Worm (Caenorhabditis elegans) whole organism, midembryonic: ENCODE measurements around the gene set-28.

Experiments used
- T22C8.4 ChIP-seq: fragments of 200-800 bp; sonication (Bioruptor generic); IDR thresholded peaks from 2 replicates; pipeline ENCODE4 v1.3.6; 2022; ENCODE audit warnings: missing genetic modification characterization, missing compliant biosample characterization
- cog-1 ChIP-seq: sonication (generic microtip); optimal IDR thresholded peaks from 2 replicates; lab custom pipeline; 2016; ENCODE audit warnings: missing genetic modification characterization, missing compliant biosample characterization
- flt-1 ChIP-seq: fragments of 200-800 bp; sonication (Bioruptor generic); IDR thresholded peaks from 2 replicates; pipeline ENCODE4 v1.3.6; 2022; ENCODE audit warnings: missing genetic modification characterization, missing compliant biosample characterization
- klf-2 ChIP-seq: fragments of 200-800 bp; sonication (Bioruptor generic); conservative IDR thresholded peaks from 2 replicates; pipeline ENCODE4 v1.3.6; 2022; ENCODE audit warnings: missing genetic modification reagents, missing genetic modification characterization, missing compliant biosample characterization
- med-1 ChIP-seq: sonication (generic microtip); optimal IDR thresholded peaks from 2 replicates; lab custom pipeline; 2017; ENCODE audit warnings: missing genetic modification characterization, mild to moderate bottlenecking, missing compliant biosample characterization, antibody characterized with exemption, missing genetic modification reagents; ENCODE audit not compliant: insufficient read depth
- ref-1 ChIP-seq: fragments of 200-800 bp; sonication (Bioruptor generic); conservative IDR thresholded peaks from 2 replicates; pipeline ENCODE4 v1.3.6; 2022; ENCODE audit warnings: missing genetic modification reagents, missing genetic modification characterization, missing compliant biosample characterization
- tab-1 ChIP-seq: fragments of 200-800 bp; sonication (Bioruptor generic); IDR thresholded peaks from 2 replicates; pipeline ENCODE4 v1.3.6; 2022; ENCODE audit warnings: missing genetic modification characterization, missing compliant biosample characterization
- ztf-29 ChIP-seq: fragments of 200-800 bp; sonication (Bioruptor generic); IDR thresholded peaks from 2 replicates; pipeline ENCODE4 v1.3.6; 2022; ENCODE audit warnings: missing genetic modification reagents, missing genetic modification characterization, missing compliant biosample characterization

DNA sequence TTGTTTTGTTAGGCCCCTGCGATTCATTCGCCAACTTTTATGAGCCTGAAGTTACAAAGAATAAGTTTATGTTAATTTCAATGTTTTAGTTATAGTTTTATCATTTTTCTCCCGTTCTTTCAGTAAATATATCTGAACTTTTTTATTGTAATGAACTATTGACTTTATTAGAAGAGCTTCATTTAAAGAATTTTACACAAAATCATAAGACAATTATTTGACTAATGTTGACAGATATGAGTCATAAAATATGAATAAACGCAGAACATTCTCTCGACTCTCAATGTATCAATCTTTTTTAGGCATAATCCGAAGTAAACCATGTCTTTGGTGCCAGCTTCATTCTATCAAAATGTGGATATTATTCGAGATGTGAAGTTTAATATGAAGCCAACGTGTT lies 38.3 kb downstream of the set-28 start, which contains the start of the genes T08D2.5 and T08D2.4:
- no peak for TF ChIP-seq ztf-29
- no peak for TF ChIP-seq tab-1
- no peak for TF ChIP-seq cog-1 (tag; lab: Kevin White, UChicago)
- TF ChIP-seq flt-1 (GFP tag; lab: Robert Waterston, UW): no peak
- TF ChIP-seq med-1: no peak
- TF ChIP-seq ref-1 (GFP tag; lab: Robert Waterston, UW): no peak
- TF ChIP-seq klf-2 (GFP tag; lab: Robert Waterston, UW): no peak
- TF ChIP-seq T22C8.4 (GFP tag; lab: Robert Waterston, UW): no peak
